Fruit fly (Drosophila melanogaster) whole organism, larva: ENCODE measurements around the gene CG8516.

ENCODE experiments used
- noc ChIP-seq: fragments of 200-800 bp; sonication (Bioruptor generic); optimal IDR thresholded peaks from 3 replicates; lab custom pipeline; 2019; ENCODE audit warnings: missing biosample characterization, mild to moderate bottlenecking, missing genetic modification characterization, moderate library complexity

The CG8516 gene

dm6 chr3R:9818295-9818694 lies 25.2 kb downstream of the CG8516 start, which contains the start of gene CG9459:
TSS of gene CG9459 (minus strand) at chr3R:9818395.
- no peak for TF ChIP-seq noc (tag; lab: Kevin White, UChicago)

DNA sequence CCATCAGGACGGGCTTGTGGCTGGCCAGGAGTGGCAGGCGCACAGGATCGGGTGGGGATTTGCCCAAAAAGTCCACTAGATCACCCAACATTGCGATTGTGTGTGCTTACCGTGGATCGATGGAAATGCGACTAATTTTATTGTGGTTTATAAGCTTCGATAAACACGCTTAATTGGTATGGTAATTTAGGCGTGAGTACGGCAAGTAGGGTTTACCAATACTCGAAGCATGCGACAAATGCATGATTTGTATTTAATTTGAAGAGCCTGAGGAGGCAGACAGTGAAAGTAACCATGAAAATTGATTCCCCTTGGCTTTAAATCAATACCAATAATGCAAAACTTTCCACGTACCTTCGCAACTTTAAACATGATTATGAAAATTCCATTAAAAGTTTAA lies 26.7 kb downstream of the CG8516 start, which contains the start of gene CG9458:
Gene CG9458, minus strand, starts transcription at position 101 of the 400 bp plus-strand sequence.
- TF ChIP-seq noc (tag; lab: Kevin White, UChicago) = no peak

- no peak for TF ChIP-seq noc (tag; lab: Kevin White, UChicago)
These were observed 28.0 kb downstream of the CG8516 start, which contains the start of gene CG42857 for dm6 chr3R:9821091-9821490. TSS of gene CG42857 (minus strand) at chr3R:9821191.

DNA sequence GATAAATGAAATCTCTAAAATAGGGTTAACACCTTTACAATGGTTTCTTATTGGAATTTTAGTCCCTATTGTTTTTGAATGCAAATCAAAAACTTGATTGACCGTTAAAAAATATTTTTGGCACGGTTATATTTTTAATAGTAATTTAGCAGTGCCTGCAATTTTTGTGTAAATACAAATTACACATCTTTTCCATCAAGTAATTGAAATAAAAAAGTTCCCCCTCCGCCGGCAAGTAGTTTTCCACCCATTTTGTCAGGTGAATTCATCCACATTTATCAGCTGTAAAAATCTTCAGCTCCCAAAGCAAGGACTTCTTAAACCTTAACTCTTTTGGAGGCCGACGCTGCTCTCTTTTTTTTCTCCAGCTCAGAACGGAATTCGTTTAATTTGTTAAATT lies 30.6 kb downstream of the CG8516 start, which contains the start of gene CG34302:
Gene CG34302, minus strand, starts transcription at position 101 of the 400 bp plus-strand sequence.
- no peak for TF ChIP-seq noc (tag; lab: Kevin White, UChicago)
